Worm (Caenorhabditis elegans) whole organism, L4 larva: Measurements from ENCODE around the gene C49C8.8.
A peak's percentile ranks its signal among the peaks of the same experiment; 100 is the strongest.

ENCODE experiments used
- F49E8.2 ChIP-seq: sonication (generic microtip); optimal IDR thresholded peaks from 2 replicates; lab custom pipeline; 2016; ENCODE audit warnings: missing compliant biosample characterization, mild to moderate bottlenecking, missing genetic modification characterization, borderline replicate concordance
- R02D3.7 ChIP-seq: fragments of 150-350 bp; sonication (generic microtip); optimal IDR thresholded peaks from 3 replicates; lab custom pipeline; 2014; ENCODE audit warnings: missing biosample characterization, missing genetic modification characterization
- T20F7.1 ChIP-seq: fragments of 200-800 bp; sonication (Bioruptor generic); optimal IDR thresholded peaks from 2 replicates; lab custom pipeline; 2018; ENCODE audit warnings: mild to moderate bottlenecking, missing genetic modification characterization, missing compliant biosample characterization
- T26A8.4 ChIP-seq: fragments of 200-800 bp; sonication (Bioruptor generic); IDR thresholded peaks from 2 replicates; pipeline ENCODE4 v1.3.6; 2022; ENCODE audit warnings: missing genetic modification characterization, missing compliant biosample characterization
- Y5F2A.4 ChIP-seq: fragments of 200-800 bp; sonication (Bioruptor generic); optimal IDR thresholded peaks from 2 replicates; lab custom pipeline; 2018; ENCODE audit warnings: mild to moderate bottlenecking, missing genetic modification characterization, missing compliant biosample characterization
- Y75B8A.6 ChIP-seq: fragments of 200-800 bp; sonication (Bioruptor generic); IDR thresholded peaks from 2 replicates; pipeline ENCODE4 v1.3.6; 2022; ENCODE audit warnings: missing genetic modification reagents, missing genetic modification characterization, missing compliant biosample characterization
- aha-1 ChIP-seq: fragments of 150-350 bp; peaks from one replicate; lab custom pipeline; 2014; ENCODE audit warnings: missing biosample characterization, missing genetic modification characterization
- arid-1 ChIP-seq: fragments of 200-800 bp; sonication (Bioruptor generic); conservative IDR thresholded peaks from 2 replicates; pipeline ENCODE4 v1.3.6; 2022; ENCODE audit warnings: missing genetic modification reagents, missing genetic modification characterization, missing compliant biosample characterization
- attf-4 ChIP-seq: sonication (generic microtip); optimal IDR thresholded peaks from 3 replicates; lab custom pipeline; 2017; ENCODE audit warnings: missing biosample characterization, missing genetic modification characterization
- ceh-62 ChIP-seq: sonication (generic microtip); optimal IDR thresholded peaks from 2 replicates; lab custom pipeline; 2017; ENCODE audit warnings: missing biosample characterization, missing genetic modification characterization
- ceh-82 ChIP-seq: sonication (generic microtip); optimal IDR thresholded peaks from 2 replicates; lab custom pipeline; 2017; ENCODE audit warnings: missing biosample characterization, missing genetic modification characterization
- ces-1 ChIP-seq: fragments of 150-350 bp; sonication (generic microtip); optimal IDR thresholded peaks from 4 replicates; lab custom pipeline; 2014; ENCODE audit warnings: missing biosample characterization, missing genetic modification reagents, missing genetic modification characterization
- ctbp-1 ChIP-seq: fragments of 200-800 bp; sonication (Bioruptor generic); IDR thresholded peaks from 2 replicates; pipeline ENCODE4 v1.3.6; 2022; ENCODE audit warnings: missing genetic modification reagents, missing genetic modification characterization, missing compliant biosample characterization
- daf-16 ChIP-seq, 3 experiments: sonication (generic microtip); optimal IDR thresholded peaks; 2 replicates each; lab custom pipeline; 2016 to 2017; ENCODE audit warnings: missing genetic modification characterization in 3 of 3, missing genetic modification reagents in 3 of 3, mild to moderate bottlenecking in 2 of 3, missing compliant biosample characterization in 2 of 3, missing biosample characterization in 1 of 3, moderate library complexity in 1 of 3
- daf-19 ChIP-seq: fragments of 200-800 bp; sonication (Bioruptor generic); conservative IDR thresholded peaks from 2 replicates; pipeline ENCODE4 v1.3.6; 2022; ENCODE audit warnings: missing genetic modification characterization, missing compliant biosample characterization
- dmd-6 ChIP-seq: fragments of 200-800 bp; sonication (Bioruptor generic); IDR thresholded peaks from 2 replicates; pipeline ENCODE4 v1.3.6; 2022; ENCODE audit warnings: missing genetic modification reagents, missing genetic modification characterization, missing compliant biosample characterization
- dpl-1 ChIP-seq: fragments of 150-350 bp; optimal IDR thresholded peaks from 2 replicates; lab custom pipeline; 2014; ENCODE audit warnings: missing biosample characterization, missing genetic modification reagents, missing genetic modification characterization
- duxl-1 ChIP-seq: sonication (generic microtip); optimal IDR thresholded peaks from 2 replicates; lab custom pipeline; 2016; ENCODE audit warnings: mild to moderate bottlenecking, missing genetic modification characterization, moderate library complexity, missing compliant biosample characterization; ENCODE audit not compliant: poor library complexity
- dve-1 ChIP-seq: sonication (generic microtip); optimal IDR thresholded peaks from 2 replicates; lab custom pipeline; 2017; ENCODE audit warnings: antibody characterized with exemption, mild to moderate bottlenecking, missing genetic modification characterization, missing compliant biosample characterization; ENCODE audit not compliant: insufficient read depth
- egl-43 ChIP-seq: fragments of 200-800 bp; sonication (Bioruptor generic); IDR thresholded peaks from 2 replicates; pipeline ENCODE4 v1.3.6; 2022; ENCODE audit warnings: missing genetic modification reagents, missing genetic modification characterization, missing compliant biosample characterization
- fkh-10 ChIP-seq: fragments of 150-350 bp; optimal IDR thresholded peaks from 2 replicates; lab custom pipeline; 2014; ENCODE audit warnings: missing biosample characterization, missing genetic modification reagents, missing genetic modification characterization
- gei-8 ChIP-seq: fragments of 200-800 bp; sonication (Bioruptor generic); optimal IDR thresholded peaks from 2 replicates; lab custom pipeline; 2018; ENCODE audit warnings: mild to moderate bottlenecking, missing genetic modification characterization, missing compliant biosample characterization
- hlh-11 ChIP-seq: fragments of 200-800 bp; sonication (Bioruptor generic); optimal IDR thresholded peaks from 2 replicates; lab custom pipeline; 2018; ENCODE audit warnings: mild to moderate bottlenecking, missing genetic modification characterization, missing compliant biosample characterization
- hlh-30 ChIP-seq: sonication (generic microtip); optimal IDR thresholded peaks from 2 replicates; lab custom pipeline; 2017; ENCODE audit warnings: antibody characterized with exemption, mild to moderate bottlenecking, missing genetic modification characterization, missing compliant biosample characterization; ENCODE audit not compliant: insufficient read depth
- hmg-1.1 ChIP-seq: fragments of 200-800 bp; sonication (Bioruptor generic); IDR thresholded peaks from 2 replicates; pipeline ENCODE4 v1.3.6; 2022; ENCODE audit warnings: missing genetic modification reagents, missing genetic modification characterization, missing compliant biosample characterization
- jun-1 ChIP-seq: fragments of 150-350 bp; optimal IDR thresholded peaks from 2 replicates; lab custom pipeline; 2014; ENCODE audit warnings: missing biosample characterization, missing genetic modification reagents, missing genetic modification characterization
- lin-15B ChIP-seq: fragments of 150-350 bp; sonication (generic microtip); optimal IDR thresholded peaks from 3 replicates; lab custom pipeline; 2014; ENCODE audit warnings: missing biosample characterization, missing genetic modification characterization
- lin-29 ChIP-seq: fragments of 200-800 bp; sonication (Bioruptor generic); IDR thresholded peaks from 2 replicates; pipeline ENCODE4 v1.3.6; 2022; ENCODE audit warnings: missing genetic modification reagents, missing genetic modification characterization, missing compliant biosample characterization
- lsy-2 ChIP-seq, 2 experiments: fragments of 150-350 bp in 1 of 2; sonication (generic microtip) in 1 of 2; optimal IDR thresholded peaks; 2 replicates each; lab custom pipeline; 2014 to 2017; ENCODE audit warnings: missing biosample characterization in 2 of 2, missing genetic modification characterization in 2 of 2
- madf-5 ChIP-seq, 2 experiments: fragments of 200-800 bp; sonication (Bioruptor generic); IDR thresholded peaks; 2 replicates each; pipeline ENCODE4 v1.3.6; 2022; ENCODE audit warnings: missing compliant biosample characterization in 2 of 2, missing genetic modification characterization in 2 of 2
- madf-9 ChIP-seq: fragments of 200-800 bp; sonication (Bioruptor generic); conservative IDR thresholded peaks from 2 replicates; pipeline ENCODE4 v1.3.6; 2022; ENCODE audit warnings: missing genetic modification reagents, missing genetic modification characterization, missing compliant biosample characterization
- nhr-102 ChIP-seq: sonication (generic microtip); optimal IDR thresholded peaks from 2 replicates; lab custom pipeline; 2016; ENCODE audit warnings: mild to moderate bottlenecking, missing genetic modification characterization, moderate library complexity, missing compliant biosample characterization
- nhr-111 ChIP-seq: fragments of 200-800 bp; sonication (Bioruptor generic); optimal IDR thresholded peaks from 2 replicates; lab custom pipeline; 2018; ENCODE audit warnings: mild to moderate bottlenecking, missing genetic modification characterization, missing compliant biosample characterization
- nhr-28 ChIP-seq: fragments of 150-350 bp; optimal IDR thresholded peaks from 2 replicates; lab custom pipeline; 2014; ENCODE audit warnings: missing biosample characterization, missing genetic modification characterization
- nhr-41 ChIP-seq: fragments of 200-800 bp; sonication (Bioruptor generic); IDR thresholded peaks from 2 replicates; pipeline ENCODE4 v1.3.6; 2022; ENCODE audit warnings: missing genetic modification reagents, missing genetic modification characterization, missing compliant biosample characterization
- php-3 ChIP-seq: fragments of 200-800 bp; sonication (Bioruptor generic); IDR thresholded peaks from 2 replicates; pipeline ENCODE4 v1.3.6; 2022; ENCODE audit warnings: missing genetic modification reagents, missing genetic modification characterization, missing compliant biosample characterization
- rbr-2 ChIP-seq: sonication (generic microtip); optimal IDR thresholded peaks from 2 replicates; lab custom pipeline; 2016; ENCODE audit warnings: missing genotype, missing genetic modification characterization, missing compliant biosample characterization
- snpc-4 ChIP-seq: fragments of 150-350 bp; optimal IDR thresholded peaks from 2 replicates; lab custom pipeline; 2014; ENCODE audit warnings: missing biosample characterization, missing genetic modification characterization
- spr-1 ChIP-seq: sonication (generic microtip); optimal IDR thresholded peaks from 2 replicates; lab custom pipeline; 2016; ENCODE audit warnings: mild to moderate bottlenecking, missing genetic modification characterization, missing compliant biosample characterization
- spr-3 ChIP-seq: fragments of 200-800 bp; sonication (Bioruptor generic); optimal IDR thresholded peaks from 2 replicates; lab custom pipeline; 2018; ENCODE audit warnings: mild to moderate bottlenecking, missing genetic modification characterization, missing compliant biosample characterization
- tag-97 ChIP-seq: fragments of 200-800 bp; sonication (Bioruptor generic); IDR thresholded peaks from 2 replicates; pipeline ENCODE4 v1.3.6; 2022; ENCODE audit warnings: missing genetic modification characterization, missing compliant biosample characterization
- unc-130 ChIP-seq: sonication (generic microtip); optimal IDR thresholded peaks from 2 replicates; lab custom pipeline; 2016; ENCODE audit warnings: missing genetic modification reagents, missing genetic modification characterization, missing compliant biosample characterization
- unc-62 ChIP-seq, 3 experiments: fragments of 150-350 bp in 1 of 3; sonication (generic microtip); optimal IDR thresholded peaks in 2 of 3; peaks in 1 of 3; 1 replicate in 1 of 3; 2 replicates in 2 of 3; lab custom pipeline; 2014 to 2017; ENCODE audit warnings: missing biosample characterization in 3 of 3, missing genetic modification characterization in 3 of 3, missing genetic modification reagents in 3 of 3, missing genotype in 1 of 3
- vab-7 ChIP-seq: fragments of 200-800 bp; sonication (Bioruptor generic); IDR thresholded peaks from 2 replicates; pipeline ENCODE4 v1.3.6; 2022; ENCODE audit warnings: missing genetic modification reagents, missing genetic modification characterization, missing compliant biosample characterization
- zip-11 ChIP-seq: fragments of 200-800 bp; sonication (Bioruptor generic); IDR thresholded peaks from 2 replicates; pipeline ENCODE4 v1.3.6; 2022; ENCODE audit warnings: missing genetic modification characterization, missing compliant biosample characterization

The C49C8.8 gene

ce11 chrIV:8644432-8644831 lies 7.5 kb upstream of the C49C8.8 start, which contains the start of gene C49C8.3:
Gene C49C8.3, plus strand, starts transcription at chrIV:8644732.
- TF ChIP-seq dpl-1 (GFP tag; lab: Kevin White, UChicago) (no peak), ceh-62 (tag; lab: Kevin White, UChicago) (no peak), daf-19 (GFP tag; lab: Robert Waterston, UW) (no peak), unc-130 (GFP tag; lab: Kevin White, UChicago) (no peak), nhr-111 (no peak), ces-1 (GFP tag; lab: Kevin White, UChicago) (no peak), nhr-41 (GFP tag; lab: Robert Waterston, UW) (no peak), lin-15B (tag; lab: Kevin White, UChicago) (no peak)

- TF ChIP-seq dmd-6 (GFP tag; lab: Robert Waterston, UW) (no peak), attf-4 (tag; lab: Kevin White, UChicago) (no peak), snpc-4 (tag; lab: Kevin White, UChicago) (no peak), ceh-62 (tag; lab: Kevin White, UChicago) (no peak), fkh-10 (no peak), nhr-41 (GFP tag; lab: Robert Waterston, UW) (no peak), arid-1 (GFP tag; lab: Robert Waterston, UW) (no peak), vab-7 (no peak), zip-11 (GFP tag; lab: Robert Waterston, UW) (no peak), nhr-102 (tag; lab: Kevin White, UChicago) (no peak), lin-29 (GFP tag; lab: Robert Waterston, UW) (no peak), duxl-1 (tag; lab: Kevin White, UChicago) (no peak), F49E8.2 (tag; lab: Kevin White, UChicago) (no peak), Y5F2A.4 (GFP tag; lab: Kevin White, UChicago) (no peak)
These were observed 3.4 kb upstream of the C49C8.8 start, which contains the start of gene cyp-33E1 for ce11 chrIV:8648502-8648901. Gene cyp-33E1, minus strand, starts transcription at chrIV:8648602.

ce11 chrIV:8650696-8651095 lies 1.2 kb upstream of the C49C8.8 start, which contains the start of gene C49C8.2:
Gene C49C8.2, plus strand, starts transcription at chrIV:8651088.
- TF ChIP-seq T26A8.4 (GFP tag; lab: Robert Waterston, UW): no peak
- TF ChIP-seq R02D3.7: no peak
- TF ChIP-seq madf-9 (GFP tag; lab: Robert Waterston, UW): no peak
- no peak for TF ChIP-seq spr-3 (GFP tag; lab: Kevin White, UChicago)
- no peak for TF ChIP-seq jun-1
- no peak for TF ChIP-seq daf-19 (GFP tag; lab: Robert Waterston, UW)
- TF ChIP-seq lsy-2 (tag; optimal IDR thresholded peaks at IDR 0.05; lab: Kevin White, UChicago): no peak
- no peak for TF ChIP-seq fkh-10
- peak; percentile 10; the same call in 1 of the 2 replicates for TF ChIP-seq dmd-6 (GFP tag; lab: Robert Waterston, UW)
- peak; percentile 57 for TF ChIP-seq aha-1 (tag; lab: Kevin White, UChicago)
- TF ChIP-seq madf-5 (GFP tag; IDR thresholded peaks at IDR 0.05; lab: Robert Waterston, UW): no peak
- no peak for TF ChIP-seq php-3
- no peak for TF ChIP-seq attf-4 (tag; lab: Kevin White, UChicago)
- peak; percentile 28 for TF ChIP-seq T20F7.1 (GFP tag; lab: Kevin White, UChicago)
- no peak for TF ChIP-seq Y75B8A.6
- no peak for TF ChIP-seq daf-16 (GFP tag; optimal IDR thresholded peaks at IDR 0.05; lab: Kevin White, UChicago)
- peak; percentile 66 for TF ChIP-seq daf-16 (tag; optimal IDR thresholded peaks at IDR 0.05; lab: Kevin White, UChicago)
- no peak for TF ChIP-seq egl-43
- TF ChIP-seq dve-1 (tag; lab: Kevin White, UChicago): peak; percentile 56
- peak; percentile 22 for TF ChIP-seq nhr-28
- TF ChIP-seq tag-97 (GFP tag; lab: Robert Waterston, UW): no peak
- TF ChIP-seq ceh-82: no peak
- peak in 1 of 2 experiments; percentile 81 for TF ChIP-seq unc-62 (GFP tag; optimal IDR thresholded peaks at IDR 0.05 in 1 of 2; lab: Kevin White, UChicago)
- no peak for TF ChIP-seq unc-62 (tag; optimal IDR thresholded peaks at IDR 0.05; lab: Kevin White, UChicago)
- no peak for TF ChIP-seq nhr-102 (tag; lab: Kevin White, UChicago)
- TF ChIP-seq gei-8: no peak
- TF ChIP-seq rbr-2 (tag; lab: Kevin White, UChicago): no peak
- no peak for TF ChIP-seq ctbp-1 (GFP tag; lab: Robert Waterston, UW)
- no peak for TF ChIP-seq lin-29 (GFP tag; lab: Robert Waterston, UW)
- TF ChIP-seq hlh-30: no peak
- TF ChIP-seq spr-1 (tag; lab: Kevin White, UChicago): no peak
- TF ChIP-seq hlh-11 (tag; lab: Kevin White, UChicago): peak; percentile 51
- no peak for TF ChIP-seq hmg-1.1 (GFP tag; lab: Robert Waterston, UW)
- no peak for TF ChIP-seq dpl-1 (GFP tag; lab: Kevin White, UChicago)
- TF ChIP-seq, all 104 proteins: peak for 8
